Worm (Caenorhabditis elegans) whole organism, mixed stage, embryonic: ENCODE measurements around the gene T28F3.11.

Source experiments
- sptf-1 ChIP-seq: sonication (generic microtip); optimal IDR thresholded peaks from 2 replicates; lab custom pipeline; 2017; ENCODE audit warnings: mild to moderate bottlenecking, missing genetic modification characterization, moderate library complexity, missing compliant biosample characterization
- unc-62 ChIP-seq: fragments of 150-350 bp; optimal IDR thresholded peaks from 2 replicates; lab custom pipeline; 2014; ENCODE audit warnings: missing biosample characterization, missing genetic modification reagents, missing genetic modification characterization

ce11 chrIV:17269042-17269441, 22.4 kb downstream of the T28F3.11 start, which contains the start of gene atgp-1:
- TF ChIP-seq unc-62 (GFP tag; lab: Kevin White, UChicago), result no peak
- no peak for TF ChIP-seq sptf-1 (tag; lab: Kevin White, UChicago)
